Worm (Caenorhabditis elegans): ENCODE measurements around the gene ZK637.4.

The ZK637.4 gene

ce11 chrIII:8893464-8893863 lies at the start of gene ZK637.4:
TSS of gene ZK637.4 (plus strand) at chrIII:8893764.
- TF ChIP-seq xbp-1 (tag; optimal IDR thresholded peaks at IDR 0.05) = no peak

ce11 chrIII:8844137-8844536 lies 49.4 kb upstream of the ZK637.4 start:
- no peak for TF ChIP-seq tbx-2 (tag; optimal IDR thresholded peaks at IDR 0.05)
- no peak for TF ChIP-seq nhr-85 (tag)
- TF ChIP-seq mab-9 (GFP tag; IDR thresholded peaks at IDR 0.05) = no peak
- TF ChIP-seq blmp-1 (tag; optimal IDR thresholded peaks at IDR 0.05) = peak; percentile 81

ce11 chrIII:8845114-8845513 lies 48.5 kb upstream of the ZK637.4 start, which contains the start of gene F44E2.6:
TSS of gene F44E2.6 (minus strand) at chrIII:8845214.
- no peak for TF ChIP-seq ets-5 (GFP tag; IDR thresholded peaks at IDR 0.05)

- TF ChIP-seq unc-30 (tag; optimal IDR thresholded peaks at IDR 0.05) (no peak), efl-1 (optimal IDR thresholded peaks at IDR 0.05) (peak; percentile 75 to 76), efl-1 (GFP tag; optimal IDR thresholded peaks at IDR 0.05 in 1 of 2) (peak; percentile 75 to 96), Y116A8C.19 (tag; optimal IDR thresholded peaks at IDR 0.05; ENCODE audit: borderline replicate concordance) (no peak), nhr-11 (tag; optimal IDR thresholded peaks at IDR 0.05) (no peak), sox-4 (tag; optimal IDR thresholded peaks at IDR 0.05) (no peak), ztf-11 (tag; optimal IDR thresholded peaks at IDR 0.05) (no peak), lin-14 (GFP tag; optimal IDR thresholded peaks at IDR 0.05) (no peak), aly-2 (tag; optimal IDR thresholded peaks at IDR 0.05) (no peak), nhr-71 (tag; optimal IDR thresholded peaks at IDR 0.05) (peak; percentile 70), alr-1 (tag; optimal IDR thresholded peaks at IDR 0.05; ENCODE audit: borderline replicate concordance) (no peak), dsc-1 (tag; optimal IDR thresholded peaks at IDR 0.05) (no peak), pqm-1 (tag; optimal IDR thresholded peaks at IDR 0.05) (no peak), ceh-63 (GFP tag; optimal IDR thresholded peaks at IDR 0.05) (no peak), nhr-90 (tag; optimal IDR thresholded peaks at IDR 0.05; ENCODE audit: poor library complexity) (peak; percentile 52), fos-1 (tag; optimal IDR thresholded peaks at IDR 0.05) (no peak), hlh-4 (tag; optimal IDR thresholded peaks at IDR 0.05) (no peak), efl-3 (GFP tag; optimal IDR thresholded peaks at IDR 0.05) (no peak), hlh-17 (GFP tag; optimal IDR thresholded peaks at IDR 0.05; ENCODE audit: borderline replicate concordance) (no peak), jun-1 (tag; optimal IDR thresholded peaks at IDR 0.05) (no peak), nhr-12 (tag; optimal IDR thresholded peaks at IDR 0.05) (no peak), elt-3 (tag; optimal IDR thresholded peaks at IDR 0.05) (peak in 1 of 6 experiments; percentile 45), vab-15 (tag; optimal IDR thresholded peaks at IDR 0.05) (peak; percentile 0), mab-9 (GFP tag; IDR thresholded peaks at IDR 0.05) (no peak), lir-3 (tag; optimal IDR thresholded peaks at IDR 0.05; ENCODE audit: poor library complexity) (peak; percentile 44), ceh-82 (tag; optimal IDR thresholded peaks at IDR 0.05) (peak; percentile 15 to 43 (median 17)), nhr-19 (GFP tag; conservative IDR thresholded peaks at IDR 0.05) (peak; percentile 35; the same call in 1 of the 2 replicates), pax-3 (tag; optimal IDR thresholded peaks at IDR 0.05) (no peak), ama-1 (optimal IDR thresholded peaks at IDR 0.05) (no peak), tbx-2 (tag; optimal IDR thresholded peaks at IDR 0.05) (peak; percentile 28), fkh-4 (tag; optimal IDR thresholded peaks at IDR 0.05; ENCODE audit: borderline replicate concordance) (no peak), nhr-76 (tag; optimal IDR thresholded peaks at IDR 0.05) (no peak), C16A3.4 (tag; optimal IDR thresholded peaks at IDR 0.05) (peak; percentile 66), nhr-28 (tag; optimal IDR thresholded peaks at IDR 0.05) (no peak), unc-130 (tag; optimal IDR thresholded peaks at IDR 0.05) (peak; percentile 69), blmp-1 (tag; optimal IDR thresholded peaks at IDR 0.05) (peak; percentile 68), nhr-237 (tag; optimal IDR thresholded peaks at IDR 0.05) (no peak), snu-23 (GFP tag; optimal IDR thresholded peaks at IDR 0.05) (peak; percentile 62), sptf-1 (tag; optimal IDR thresholded peaks at IDR 0.05) (no peak), elt-2 (tag; optimal IDR thresholded peaks at IDR 0.05) (no peak), unc-86 (tag; optimal IDR thresholded peaks at IDR 0.05) (peak; percentile 4), lsy-2 (tag; optimal IDR thresholded peaks at IDR 0.05) (peak; percentile 66 to 74), ceh-90 (tag; optimal IDR thresholded peaks at IDR 0.05) (no peak), nhr-20 (tag; optimal IDR thresholded peaks at IDR 0.05) (peak; percentile 37)
These were observed 45.8 kb upstream of the ZK637.4 start for ce11 chrIII:8847722-8848121.

Measured in whole organism, L1 larva.